Fruit fly (Drosophila melanogaster): ENCODE results near the gene Trx2.

DNA sequence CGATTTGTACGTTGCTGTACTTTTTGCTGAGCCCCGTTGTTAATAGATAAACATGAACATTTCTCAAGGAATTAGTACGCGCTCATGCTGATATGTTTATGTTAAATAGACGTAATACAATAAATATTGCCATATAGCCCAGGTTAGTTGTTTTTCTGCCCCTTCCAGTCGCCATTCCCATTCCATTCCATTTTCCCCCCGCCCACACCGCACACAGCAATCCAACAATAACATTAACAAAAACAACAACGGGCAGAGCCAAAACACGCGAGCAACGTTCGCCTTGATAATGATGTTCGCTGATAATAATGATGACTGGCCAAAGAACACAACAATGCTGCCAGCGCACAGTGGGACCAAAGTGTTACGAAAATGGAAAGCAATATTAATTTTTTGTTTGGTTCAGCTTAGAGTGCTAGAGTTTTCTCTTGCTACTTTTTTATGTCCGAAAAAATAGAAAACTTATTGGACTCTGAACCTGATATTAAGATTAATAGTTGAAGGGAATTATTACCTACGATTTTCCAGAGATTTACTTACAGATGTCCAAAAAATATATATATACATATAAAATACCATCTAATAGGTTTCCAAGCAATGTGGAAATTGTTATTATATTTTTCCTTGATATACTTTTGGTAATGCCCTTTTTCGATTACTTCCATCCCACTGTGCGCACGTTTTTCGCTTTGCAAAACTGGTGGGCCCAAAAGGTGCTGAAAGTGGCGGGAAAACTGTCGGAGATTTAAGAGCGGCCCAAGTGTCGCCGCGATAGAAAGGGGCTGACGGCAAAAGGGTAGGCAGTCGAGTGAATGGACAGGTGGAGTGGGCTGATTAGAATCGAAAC lies 43.2 kb upstream of the Trx2 start:
- TF ChIP-seq peb (GFP tag; IDR thresholded peaks at IDR 0.05), result peak; percentile 78
- peak; percentile 95 for TF ChIP-seq CG16815 (GFP tag; optimal IDR thresholded peaks at IDR 0.05)
- TF ChIP-seq unc-4 (GFP tag; IDR thresholded peaks at IDR 0.05; ENCODE audit: partially characterized antibody), result no peak; the same call in 1 of the 2 replicates
- TF ChIP-seq Taf1 (GFP tag; IDR thresholded peaks at IDR 0.05), result peak; percentile 82
- peak; percentile 90 for TF ChIP-seq CG15514 (GFP tag; optimal IDR thresholded peaks at IDR 0.05)
- TF ChIP-seq abd-A (tag; optimal IDR thresholded peaks at IDR 0.05), result peak; percentile 71
- peak; percentile 73 for TF ChIP-seq CG2889 (GFP tag; IDR thresholded peaks at IDR 0.05)
- TF ChIP-seq fru (optimal IDR thresholded peaks at IDR 0.05), result no peak
- TF ChIP-seq Xrp1 (GFP tag; IDR thresholded peaks at IDR 0.05), result peak; percentile 93
- TF ChIP-seq ham (GFP tag; IDR thresholded peaks at IDR 0.05), result 0 out of 2 replicates have a peak, but pooled peaks have one; percentile 7
- peak; percentile 87 for TF ChIP-seq ac (GFP tag; optimal IDR thresholded peaks at IDR 0.05)
